Worm (Caenorhabditis elegans) whole organism, late embryonic: Measurements from ENCODE around the gene gcn-2.
"Not testable (repeated sequence)": the region's sequence is repeated elsewhere in the genome, so short reads cannot be mapped to it uniquely, and the experiment has no call there.

Source experiments
- C08G9.2 ChIP-seq: sonication (generic microtip); optimal IDR thresholded peaks from 2 replicates; lab custom pipeline; 2016; ENCODE audit warnings: mild to moderate bottlenecking, missing genetic modification characterization, moderate library complexity, missing compliant biosample characterization
- K02D7.2 ChIP-seq: sonication (generic microtip); optimal IDR thresholded peaks from 2 replicates; lab custom pipeline; 2017; ENCODE audit warnings: mild to moderate bottlenecking, missing genetic modification characterization, missing compliant biosample characterization
- ceh-2 ChIP-seq: sonication (generic microtip); optimal IDR thresholded peaks from 2 replicates; lab custom pipeline; 2016; ENCODE audit warnings: missing genotype, missing genetic modification characterization, missing compliant biosample characterization
- ceh-24 ChIP-seq: sonication (generic microtip); optimal IDR thresholded peaks from 2 replicates; lab custom pipeline; 2016; ENCODE audit warnings: mild to moderate bottlenecking, missing genetic modification characterization, missing compliant biosample characterization
- ceh-30 ChIP-seq: fragments of 150-350 bp; optimal IDR thresholded peaks from 2 replicates; lab custom pipeline; 2014; ENCODE audit warnings: missing biosample characterization, missing genetic modification characterization
- ceh-45 ChIP-seq: fragments of 200-800 bp; sonication (Bioruptor generic); IDR thresholded peaks from 2 replicates; pipeline ENCODE4 v1.3.6; 2022; ENCODE audit warnings: missing genetic modification reagents, missing genetic modification characterization, missing compliant biosample characterization
- ceh-48 ChIP-seq: sonication (generic microtip); optimal IDR thresholded peaks from 2 replicates; lab custom pipeline; 2016; ENCODE audit warnings: missing genetic modification characterization, inconsistent platforms, missing compliant biosample characterization
- ceh-9 ChIP-seq: sonication (generic microtip); optimal IDR thresholded peaks from 2 replicates; lab custom pipeline; 2016; ENCODE audit warnings: mild to moderate bottlenecking, missing genetic modification characterization, inconsistent platforms, missing compliant biosample characterization
- elt-4 ChIP-seq: sonication (generic microtip); optimal IDR thresholded peaks from 2 replicates; lab custom pipeline; 2016; ENCODE audit warnings: missing genetic modification characterization, missing compliant biosample characterization
- fax-1 ChIP-seq: sonication (generic microtip); optimal IDR thresholded peaks from 2 replicates; lab custom pipeline; 2016; ENCODE audit warnings: missing genotype, missing genetic modification characterization, missing compliant biosample characterization
- fkh-10 ChIP-seq: fragments of 150-350 bp; optimal IDR thresholded peaks from 2 replicates; lab custom pipeline; 2014; ENCODE audit warnings: missing biosample characterization, missing genetic modification reagents, missing genetic modification characterization
- gmeb-2 ChIP-seq: sonication (generic microtip); optimal IDR thresholded peaks from 2 replicates; lab custom pipeline; 2016; ENCODE audit warnings: missing genetic modification characterization, inconsistent platforms, missing compliant biosample characterization
- hlh-13 ChIP-seq: fragments of 200-800 bp; sonication (Bioruptor generic); optimal IDR thresholded peaks from 2 replicates; lab custom pipeline; 2018; ENCODE audit warnings: mild to moderate bottlenecking, missing genetic modification characterization, missing compliant biosample characterization
- hlh-15 ChIP-seq: sonication (generic microtip); optimal IDR thresholded peaks from 2 replicates; lab custom pipeline; 2016; ENCODE audit warnings: missing genetic modification characterization, missing compliant biosample characterization
- hlh-8 ChIP-seq: sonication (generic microtip); optimal IDR thresholded peaks from 2 replicates; lab custom pipeline; 2016; ENCODE audit warnings: missing genotype, missing genetic modification characterization, missing compliant biosample characterization
- lin-11 ChIP-seq: fragments of 200-800 bp; sonication (Bioruptor generic); optimal IDR thresholded peaks from 2 replicates; lab custom pipeline; 2018; ENCODE audit warnings: mild to moderate bottlenecking, missing genetic modification characterization, missing compliant biosample characterization
- nfya-1 ChIP-seq: sonication (generic microtip); optimal IDR thresholded peaks from 2 replicates; lab custom pipeline; 2017; ENCODE audit warnings: missing genetic modification characterization, mild to moderate bottlenecking, missing compliant biosample characterization, antibody characterized with exemption, moderate library complexity
- pax-1 ChIP-seq: fragments of 150-350 bp; optimal IDR thresholded peaks from 2 replicates; lab custom pipeline; 2014; ENCODE audit warnings: missing biosample characterization, missing genetic modification characterization
- pros-1 ChIP-seq: fragments of 150-350 bp; optimal IDR thresholded peaks from 2 replicates; lab custom pipeline; 2014; ENCODE audit warnings: missing biosample characterization, missing genetic modification reagents, missing genetic modification characterization
- ref-2 ChIP-seq: sonication (generic microtip); optimal IDR thresholded peaks from 2 replicates; lab custom pipeline; 2016; ENCODE audit warnings: missing genetic modification characterization, missing compliant biosample characterization
- syd-9 ChIP-seq: sonication (generic microtip); optimal IDR thresholded peaks from 2 replicates; lab custom pipeline; 2016; ENCODE audit warnings: mild to moderate bottlenecking, missing genetic modification characterization, moderate library complexity, missing compliant biosample characterization
- tbx-2 ChIP-seq: sonication (generic microtip); optimal IDR thresholded peaks from 2 replicates; lab custom pipeline; 2016; ENCODE audit warnings: missing genetic modification characterization, missing compliant biosample characterization
- unc-42 ChIP-seq: sonication (generic microtip); optimal IDR thresholded peaks from 2 replicates; lab custom pipeline; 2016; ENCODE audit warnings: missing genotype, missing genetic modification characterization, missing compliant biosample characterization
- unc-55 ChIP-seq: sonication (generic microtip); optimal IDR thresholded peaks from 2 replicates; lab custom pipeline; 2017; ENCODE audit warnings: missing biosample characterization, missing genetic modification reagents, missing genetic modification characterization
- unc-86 ChIP-seq: sonication (generic microtip); optimal IDR thresholded peaks from 2 replicates; lab custom pipeline; 2016; ENCODE audit warnings: missing genetic modification characterization, missing compliant biosample characterization
- zip-5 ChIP-seq: sonication (generic microtip); optimal IDR thresholded peaks from 2 replicates; lab custom pipeline; 2016; ENCODE audit warnings: missing genetic modification characterization, missing compliant biosample characterization
- ztf-16 ChIP-seq: sonication (generic microtip); optimal IDR thresholded peaks from 2 replicates; lab custom pipeline; 2017; ENCODE audit warnings: missing genetic modification characterization, missing compliant biosample characterization

gcn-2 gene

DNA sequence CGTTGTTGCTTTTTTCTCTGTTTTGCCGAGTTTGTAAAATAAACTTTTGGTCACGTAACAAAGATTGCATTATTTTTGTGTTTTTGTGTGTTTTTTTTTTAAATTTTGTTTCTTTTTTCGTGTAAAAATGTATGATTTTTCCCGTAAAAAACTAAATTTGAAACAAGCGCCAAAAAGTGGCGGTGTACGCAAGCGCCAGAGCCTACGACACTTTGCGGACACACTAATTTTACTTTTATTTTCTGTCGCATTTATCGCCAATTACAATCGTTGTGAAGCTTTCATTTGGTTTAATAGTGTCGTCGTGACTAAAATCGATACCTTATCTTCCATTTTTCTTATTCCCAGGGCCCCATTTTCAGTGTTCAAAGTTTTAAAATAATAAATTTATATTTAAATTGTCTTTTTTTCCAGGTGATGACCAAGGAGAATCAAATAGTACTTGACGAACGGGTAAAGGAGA, at the start of gene gcn-2, which contains the start of gene Y81G3A.1:
Gene gcn-2, plus strand, starts transcription at position 413 of the 463 bp plus-strand sequence.
Gene Y81G3A.1, minus strand, starts transcription at position 175 of the 463 bp plus-strand sequence.
- peak; percentile 13 for TF ChIP-seq unc-42 (tag; lab: Kevin White, UChicago)
- TF ChIP-seq hlh-8 (tag; lab: Kevin White, UChicago) = no peak
- no peak for TF ChIP-seq ceh-24 (tag; lab: Kevin White, UChicago)
- peak; percentile 17 for TF ChIP-seq nfya-1 (tag; lab: Kevin White, UChicago)
- no peak for TF ChIP-seq elt-4 (tag; lab: Kevin White, UChicago)
- TF ChIP-seq unc-55 (GFP tag; lab: Kevin White, UChicago) = no peak
- TF ChIP-seq C08G9.2 = no peak
- no peak for TF ChIP-seq zip-5 (tag; lab: Kevin White, UChicago)
- no peak for TF ChIP-seq ceh-9 (tag; lab: Kevin White, UChicago)
- no peak for TF ChIP-seq gmeb-2 (tag; lab: Kevin White, UChicago)
- TF ChIP-seq fkh-10 (GFP tag; lab: Kevin White, UChicago) = no peak
- TF ChIP-seq ceh-2 (tag; lab: Kevin White, UChicago) = no peak

DNA sequence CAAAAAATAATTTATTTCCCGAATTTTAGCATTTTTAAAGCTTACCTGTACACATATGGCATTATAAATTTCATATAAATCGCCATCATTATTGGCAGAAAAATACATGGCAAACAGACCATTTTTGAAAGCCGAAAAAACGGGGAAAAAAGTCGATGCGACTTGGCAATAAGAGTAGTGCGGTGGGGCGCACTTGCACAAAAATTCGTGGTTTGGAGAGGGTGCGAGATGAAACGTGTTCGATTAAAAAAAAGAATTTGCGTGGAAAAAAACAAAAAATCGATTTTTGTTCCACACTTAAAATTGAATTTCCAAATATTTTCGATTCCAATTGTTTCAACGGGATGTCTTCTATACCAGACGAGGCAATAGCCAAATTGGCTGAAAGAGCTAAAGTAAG, 47.2 kb upstream of the gcn-2 start, which contains the start of gene F18A11.3:
Gene F18A11.3, minus strand, starts transcription at position 125 of the 400 bp plus-strand sequence.
- TF ChIP-seq ref-2 (tag; lab: Kevin White, UChicago) (peak; percentile 1), ceh-45 (no peak), ceh-48 (tag; lab: Kevin White, UChicago) (peak; percentile 55)
- TF ChIP-seq, all 69 proteins: peak for 2

- not testable (repeated sequence) for TF ChIP-seq K02D7.2, ztf-16, ceh-30 (tag; lab: Kevin White, UChicago)
- TF ChIP-seq, all 69 proteins: peak for 0; not testable (repeated sequence) for 69
Measured at ce11 chrII:13043433-13044054, 40.4 kb upstream of the gcn-2 start, which contains the start of gene puf-6. Gene puf-6 (minus strand): TSS chrII:13043445.

DNA sequence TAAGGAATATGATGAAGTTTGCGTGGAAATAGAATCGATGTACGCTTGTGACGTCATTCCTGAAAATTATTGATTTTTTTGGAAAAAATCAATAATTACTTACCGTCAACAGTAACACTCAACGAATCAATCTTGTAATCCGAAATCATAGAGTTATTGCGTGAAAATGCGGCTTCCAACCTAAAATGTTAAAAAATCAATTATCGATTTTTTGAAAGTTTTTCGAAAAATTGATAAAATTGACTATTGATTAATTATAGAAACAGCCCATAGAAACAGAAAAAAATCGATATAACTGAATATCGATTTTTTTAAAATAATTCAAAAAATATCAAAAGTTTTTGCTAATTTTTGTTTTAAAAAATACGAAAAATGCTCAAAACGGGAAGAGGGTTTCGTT, 36.9 kb upstream of the gcn-2 start, which contains the start of gene F42G4.7:
Gene F42G4.7, minus strand, starts transcription at position 185 of the 400 bp plus-strand sequence.
- TF ChIP-seq gmeb-2 (tag; lab: Kevin White, UChicago); fkh-10 (GFP tag; lab: Kevin White, UChicago); fax-1 (tag; lab: Kevin White, UChicago): not testable (repeated sequence)

ce11 chrII:13047609-13048008, 36.4 kb upstream of the gcn-2 start, which contains the start of gene F42G4.2:
Gene F42G4.2 (plus strand): TSS chrII:13047909.
- TF ChIP-seq tbx-2, unc-86, lin-11 (tag; lab: Kevin White, UChicago): not testable (repeated sequence)

DNA sequence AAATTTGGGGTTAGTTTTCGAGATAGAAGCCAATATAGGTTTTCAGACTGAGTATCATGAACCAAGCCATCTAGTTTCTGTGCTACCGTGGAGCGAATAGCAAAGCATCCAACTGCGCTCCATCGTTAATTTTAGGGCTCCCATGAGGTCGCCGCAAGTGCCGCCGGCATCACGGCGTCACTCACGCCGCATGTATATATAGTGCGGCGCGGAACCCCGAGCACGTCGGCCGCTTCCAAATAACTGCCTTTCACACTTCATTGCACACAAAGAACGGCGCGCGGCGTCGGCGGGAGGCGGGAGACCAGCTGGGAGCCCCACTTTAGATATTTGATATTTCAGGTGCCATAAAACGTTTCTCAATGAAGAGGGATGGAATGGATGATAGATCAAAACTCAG, 33.9 kb upstream of the gcn-2 start:
- TF ChIP-seq pax-1 (tag; lab: Kevin White, UChicago) = no peak
- no peak for TF ChIP-seq unc-55 (GFP tag; lab: Kevin White, UChicago)
- no peak for TF ChIP-seq zip-5 (tag; lab: Kevin White, UChicago)
- no peak for TF ChIP-seq syd-9
- TF ChIP-seq elt-4 (tag; lab: Kevin White, UChicago) = no peak
- no peak for TF ChIP-seq fkh-10 (GFP tag; lab: Kevin White, UChicago)
- no peak for TF ChIP-seq pros-1 (tag; lab: Kevin White, UChicago)
- TF ChIP-seq hlh-15 (tag; lab: Kevin White, UChicago) = no peak
- no peak for TF ChIP-seq hlh-13 (GFP tag; lab: Kevin White, UChicago)
